Worm (Caenorhabditis elegans): ENCODE measurements around the gene zig-4.

Gene zig-4

DNA sequence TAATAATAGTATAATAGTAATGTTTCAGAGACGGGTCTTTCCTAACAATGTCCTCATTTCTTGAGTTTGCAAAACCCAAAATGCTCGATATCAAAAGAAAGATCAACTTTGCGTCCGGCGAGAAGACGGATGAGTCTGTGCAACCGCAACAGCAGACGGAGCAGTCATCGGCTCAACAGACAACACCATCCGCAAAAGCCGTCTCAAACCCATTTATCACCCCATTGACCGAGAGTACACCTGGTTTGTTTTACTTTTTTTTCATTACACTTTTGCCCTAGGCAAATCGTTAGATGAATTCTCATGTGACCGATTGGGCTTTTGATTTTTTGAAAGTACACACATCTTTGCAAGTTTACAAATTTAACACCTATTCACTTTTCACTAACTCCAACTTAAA lies 29.1 kb downstream of the zig-4 start, which contains the start of gene dct-1 (continued):
- peak; percentile 18 for TF ChIP-seq nhr-20 (tag; optimal IDR thresholded peaks at IDR 0.05)
- TF ChIP-seq ceh-88 (GFP tag; IDR thresholded peaks at IDR 0.05) = no peak
- TF ChIP-seq lsy-2 (tag; optimal IDR thresholded peaks at IDR 0.05) = peak in 1 of 2 experiments; percentile 16
- peak; percentile 13 for TF ChIP-seq ztf-4 (tag; optimal IDR thresholded peaks at IDR 0.05)
- no peak for TF ChIP-seq nhr-76 (tag; optimal IDR thresholded peaks at IDR 0.05)
- no peak for TF ChIP-seq mep-1 (tag; optimal IDR thresholded peaks at IDR 0.05)
- no peak for TF ChIP-seq sptf-1 (tag; optimal IDR thresholded peaks at IDR 0.05)
- TF ChIP-seq fkh-4 (tag; optimal IDR thresholded peaks at IDR 0.05; ENCODE audit: borderline replicate concordance) = no peak
- TF ChIP-seq ceh-90 (tag; optimal IDR thresholded peaks at IDR 0.05) = no peak
- no peak for TF ChIP-seq zag-1 (tag; optimal IDR thresholded peaks at IDR 0.05)
- TF ChIP-seq lin-39 (tag; optimal IDR thresholded peaks at IDR 0.05) = peak; percentile 14
- TF ChIP-seq pqm-1 (tag; optimal IDR thresholded peaks at IDR 0.05) = no peak
- TF ChIP-seq pax-3 (tag; optimal IDR thresholded peaks at IDR 0.05) = peak; percentile 9
- peak; percentile 0 for TF ChIP-seq nhr-47 (tag; optimal IDR thresholded peaks at IDR 0.05)
- no peak for TF ChIP-seq sup-37 (GFP tag; optimal IDR thresholded peaks at IDR 0.05)
- peak; percentile 63 for TF ChIP-seq nhr-71 (tag; optimal IDR thresholded peaks at IDR 0.05)
- no peak for TF ChIP-seq lin-35 (GFP tag; optimal IDR thresholded peaks at IDR 0.05)
- no peak for TF ChIP-seq unc-62 (GFP tag; optimal IDR thresholded peaks at IDR 0.05)
- TF ChIP-seq nhr-85 (tag) = no peak
- no peak for TF ChIP-seq nhr-28 (tag; optimal IDR thresholded peaks at IDR 0.05)
- TF ChIP-seq pag-3 (tag; optimal IDR thresholded peaks at IDR 0.05; ENCODE audit: borderline replicate concordance, insufficient read depth) = no peak
- TF ChIP-seq mdl-1 (tag; optimal IDR thresholded peaks at IDR 0.05) = peak in 1 of 2 experiments; percentile 21
- no peak for TF ChIP-seq Y116A8C.19 (tag; optimal IDR thresholded peaks at IDR 0.05; ENCODE audit: borderline replicate concordance)
- TF ChIP-seq fkh-10 (GFP tag; optimal IDR thresholded peaks at IDR 0.05) = no peak
- no peak for TF ChIP-seq jun-1 (tag; optimal IDR thresholded peaks at IDR 0.05)
- TF ChIP-seq xbp-1 (tag; optimal IDR thresholded peaks at IDR 0.05) = no peak
- TF ChIP-seq dpl-1 (GFP tag; optimal IDR thresholded peaks at IDR 0.05) = no peak
- TF ChIP-seq nhr-11 (tag; optimal IDR thresholded peaks at IDR 0.05) = no peak
- TF ChIP-seq skn-1 (tag; optimal IDR thresholded peaks at IDR 0.05) = no peak
- TF ChIP-seq tbx-2 (tag; optimal IDR thresholded peaks at IDR 0.05) = no peak
- TF ChIP-seq C16A3.4 (tag; optimal IDR thresholded peaks at IDR 0.05) = no peak
- TF ChIP-seq elt-2 (tag; optimal IDR thresholded peaks at IDR 0.05) = no peak
- no peak for TF ChIP-seq unc-98 (GFP tag; IDR thresholded peaks at IDR 0.05)
- TF ChIP-seq unc-86 (tag; optimal IDR thresholded peaks at IDR 0.05) = no peak
- TF ChIP-seq rnt-1 (tag; optimal IDR thresholded peaks at IDR 0.05) = peak; percentile 94
- TF ChIP-seq lin-13 (GFP tag; optimal IDR thresholded peaks at IDR 0.05) = no peak
- TF ChIP-seq lin-14 (GFP tag; optimal IDR thresholded peaks at IDR 0.05) = peak; percentile 62
- TF ChIP-seq zip-4 (GFP tag; optimal IDR thresholded peaks at IDR 0.05) = no peak
- no peak for TF ChIP-seq snpc-4 (tag; optimal IDR thresholded peaks at IDR 0.05)
- TF ChIP-seq dsc-1 (tag; optimal IDR thresholded peaks at IDR 0.05) = no peak
- TF ChIP-seq hpl-2 (GFP tag; optimal IDR thresholded peaks at IDR 0.05) = no peak
- no peak for TF ChIP-seq unc-30 (tag; optimal IDR thresholded peaks at IDR 0.05)
- TF ChIP-seq fos-1 (tag; optimal IDR thresholded peaks at IDR 0.05) = no peak
- no peak for TF ChIP-seq ztf-11 (tag; optimal IDR thresholded peaks at IDR 0.05)
- TF ChIP-seq nhr-84 (tag; optimal IDR thresholded peaks at IDR 0.05) = no peak
- no peak for TF ChIP-seq ceh-8 (GFP tag; optimal IDR thresholded peaks at IDR 0.05)
- TF ChIP-seq grh-1 (GFP tag; IDR thresholded peaks at IDR 0.05) = no peak
- no peak for TF ChIP-seq blmp-1 (tag; optimal IDR thresholded peaks at IDR 0.05)
- no peak for TF ChIP-seq nhr-77 (tag; optimal IDR thresholded peaks at IDR 0.05)
- no peak for TF ChIP-seq lir-3 (tag; optimal IDR thresholded peaks at IDR 0.05; ENCODE audit: poor library complexity)
- TF ChIP-seq ceh-63 (GFP tag; optimal IDR thresholded peaks at IDR 0.05) = no peak
- TF ChIP-seq swsn-7 (tag; optimal IDR thresholded peaks at IDR 0.05) = no peak
- no peak for TF ChIP-seq nhr-90 (tag; optimal IDR thresholded peaks at IDR 0.05; ENCODE audit: poor library complexity)
- TF ChIP-seq ets-5 (GFP tag; IDR thresholded peaks at IDR 0.05) = no peak
